Worm (Caenorhabditis elegans) whole organism, young adult: ENCODE measurements around the gene sre-1.

ENCODE experiments used
- B0336.3 ChIP-seq: fragments of 200-800 bp; sonication (Bioruptor generic); IDR thresholded peaks from 2 replicates; pipeline ENCODE4 v1.3.6; 2022; ENCODE audit warnings: missing genetic modification characterization, missing compliant biosample characterization
- F22D6.2 ChIP-seq: sonication (generic microtip); optimal IDR thresholded peaks from 2 replicates; lab custom pipeline; 2016; ENCODE audit warnings: mild to moderate bottlenecking, missing genetic modification characterization, missing compliant biosample characterization
- F37B4.10 ChIP-seq: fragments of 200-800 bp; sonication (Bioruptor generic); IDR thresholded peaks from 2 replicates; pipeline ENCODE4 v1.3.6; 2022; ENCODE audit warnings: missing genetic modification characterization, missing compliant biosample characterization
- F39B2.1 ChIP-seq: fragments of 200-800 bp; sonication (Bioruptor generic); IDR thresholded peaks from 2 replicates; pipeline ENCODE4 v1.3.6; 2022; ENCODE audit warnings: missing genetic modification reagents, missing genetic modification characterization, missing compliant biosample characterization
- F52B5.7 ChIP-seq: sonication (generic microtip); optimal IDR thresholded peaks from 2 replicates; lab custom pipeline; 2016; ENCODE audit warnings: mild to moderate bottlenecking, missing genetic modification characterization, missing compliant biosample characterization
- K11D2.4 ChIP-seq: fragments of 200-800 bp; sonication (Bioruptor generic); IDR thresholded peaks from 2 replicates; pipeline ENCODE4 v1.3.6; 2022; ENCODE audit warnings: missing genetic modification reagents, missing genetic modification characterization, missing compliant biosample characterization
- Y53F4B.3 ChIP-seq: fragments of 200-800 bp; sonication (Bioruptor generic); IDR thresholded peaks from 2 replicates; pipeline ENCODE4 v1.3.6; 2022; ENCODE audit warnings: missing genetic modification reagents, missing genetic modification characterization, missing compliant biosample characterization
- aptf-2 ChIP-seq: fragments of 200-800 bp; sonication (Bioruptor generic); conservative IDR thresholded peaks from 2 replicates; pipeline ENCODE4 v1.3.6; 2022; ENCODE audit warnings: missing genetic modification reagents, missing genetic modification characterization, missing compliant biosample characterization
- bed-2 ChIP-seq: fragments of 200-800 bp; sonication (Bioruptor generic); IDR thresholded peaks from 2 replicates; pipeline ENCODE4 v1.3.6; 2022; ENCODE audit warnings: missing genetic modification reagents, missing genetic modification characterization, missing compliant biosample characterization
- cebp-1 ChIP-seq, 2 experiments: fragments of 200-800 bp in 1 of 2; sonication (Bioruptor generic) in 1 of 2; sonication (generic microtip) in 1 of 2; IDR thresholded peaks in 1 of 2; optimal IDR thresholded peaks in 1 of 2; 2 replicates each; pipeline versions ENCODE4 v1.3.6 to Lab custom; 2017 to 2022; ENCODE audit warnings: missing compliant biosample characterization in 2 of 2, missing genetic modification characterization in 2 of 2, mild to moderate bottlenecking in 1 of 2, missing genetic modification reagents in 1 of 2, moderate library complexity in 1 of 2
- ceh-58 ChIP-seq: fragments of 200-800 bp; sonication (Bioruptor generic); IDR thresholded peaks from 2 replicates; pipeline ENCODE4 v1.3.6; 2022; ENCODE audit warnings: missing genetic modification characterization, missing compliant biosample characterization
- ceh-91 ChIP-seq: fragments of 200-800 bp; sonication (Bioruptor generic); IDR thresholded peaks from 2 replicates; pipeline ENCODE4 v1.3.6; 2022; ENCODE audit warnings: missing genetic modification reagents, missing genetic modification characterization, missing compliant biosample characterization
- chd-7 ChIP-seq: sonication (generic microtip); optimal IDR thresholded peaks from 2 replicates; lab custom pipeline; 2016; ENCODE audit warnings: mild to moderate bottlenecking, missing genetic modification characterization, moderate library complexity, missing compliant biosample characterization
- efl-1 ChIP-seq: fragments of 150-350 bp; optimal IDR thresholded peaks from 2 replicates; lab custom pipeline; 2014; ENCODE audit warnings: missing biosample characterization, missing genetic modification reagents, missing genetic modification characterization
- egrh-3 ChIP-seq: fragments of 200-800 bp; sonication (Bioruptor generic); IDR thresholded peaks from 2 replicates; pipeline ENCODE4 v1.3.6; 2022; ENCODE audit warnings: missing genetic modification reagents, missing genetic modification characterization, missing compliant biosample characterization
- fkh-3 ChIP-seq: sonication (generic microtip); optimal IDR thresholded peaks from 2 replicates; lab custom pipeline; 2016; ENCODE audit warnings: mild to moderate bottlenecking, missing genetic modification characterization, missing compliant biosample characterization
- gei-17 ChIP-seq: fragments of 200-800 bp; sonication (Bioruptor generic); optimal IDR thresholded peaks from 2 replicates; lab custom pipeline; 2018; ENCODE audit warnings: mild to moderate bottlenecking, missing genetic modification characterization, missing compliant biosample characterization
- lag-1 ChIP-seq: fragments of 200-800 bp; sonication (Bioruptor generic); IDR thresholded peaks from 2 replicates; pipeline ENCODE4 v1.3.6; 2022; ENCODE audit warnings: missing genetic modification reagents, missing genetic modification characterization, missing compliant biosample characterization
- lin-26 ChIP-seq: fragments of 200-800 bp; sonication (Bioruptor generic); IDR thresholded peaks from 2 replicates; pipeline ENCODE4 v1.3.6; 2022; ENCODE audit warnings: missing genetic modification reagents, missing genetic modification characterization, missing compliant biosample characterization
- lin-35 ChIP-seq, 3 experiments: fragments of 150-350 bp in 2 of 3; sonication (generic microtip) in 1 of 3; optimal IDR thresholded peaks; 2 replicates each; lab custom pipeline; 2014 to 2018; ENCODE audit warnings: missing biosample characterization in 3 of 3, missing genetic modification characterization in 3 of 3, missing genetic modification reagents in 3 of 3
- lir-1 ChIP-seq: fragments of 200-800 bp; sonication (Bioruptor generic); conservative IDR thresholded peaks from 2 replicates; pipeline ENCODE4 v1.3.6; 2022; ENCODE audit warnings: missing genetic modification reagents, missing genetic modification characterization, missing compliant biosample characterization
- lsl-1 ChIP-seq: fragments of 200-800 bp; sonication (Bioruptor generic); optimal IDR thresholded peaks from 2 replicates; lab custom pipeline; 2018; ENCODE audit warnings: mild to moderate bottlenecking, missing genetic modification characterization, moderate library complexity, missing compliant biosample characterization
- mcd-1 ChIP-seq: fragments of 200-800 bp; sonication (Bioruptor generic); IDR thresholded peaks from 2 replicates; pipeline ENCODE4 v1.3.6; 2022; ENCODE audit warnings: missing genetic modification reagents, missing genetic modification characterization, missing compliant biosample characterization
- nhr-120 ChIP-seq: fragments of 200-800 bp; sonication (Bioruptor generic); IDR thresholded peaks from 2 replicates; pipeline ENCODE4 v1.3.6; 2022; ENCODE audit warnings: missing genetic modification characterization, missing compliant biosample characterization
- nhr-27 ChIP-seq: fragments of 200-800 bp; sonication (Bioruptor generic); optimal IDR thresholded peaks from 2 replicates; lab custom pipeline; 2018; ENCODE audit warnings: mild to moderate bottlenecking, missing genetic modification characterization, moderate library complexity, missing compliant biosample characterization
- nhr-80 ChIP-seq: sonication (generic microtip); optimal IDR thresholded peaks from 2 replicates; lab custom pipeline; 2016; ENCODE audit warnings: missing genetic modification characterization, missing compliant biosample characterization
- sdz-38 ChIP-seq: sonication (generic microtip); optimal IDR thresholded peaks from 2 replicates; lab custom pipeline; 2016; ENCODE audit warnings: missing genotype, missing genetic modification characterization, missing compliant biosample characterization
- zfh-2 ChIP-seq: fragments of 200-800 bp; sonication (Bioruptor generic); conservative IDR thresholded peaks from 2 replicates; pipeline ENCODE4 v1.3.6; 2022; ENCODE audit warnings: missing genetic modification reagents, missing genetic modification characterization, missing compliant biosample characterization
- ztf-25 ChIP-seq: fragments of 200-800 bp; sonication (Bioruptor generic); IDR thresholded peaks from 2 replicates; pipeline ENCODE4 v1.3.6; 2022; ENCODE audit warnings: missing genetic modification reagents, missing genetic modification characterization, missing compliant biosample characterization
- ztf-26 ChIP-seq: sonication (generic microtip); optimal IDR thresholded peaks from 2 replicates; lab custom pipeline; 2017; ENCODE audit warnings: missing genetic modification characterization, missing compliant biosample characterization

The sre-1 gene

ce11 chrII:7714614-7715186 lies 5.2 kb downstream of the sre-1 start:
- TF ChIP-seq lin-35 (GFP tag; optimal IDR thresholded peaks at IDR 0.05; lab: Kevin White, UChicago) (peak in 1 of 3 experiments; percentile 26), cebp-1 (GFP tag; IDR thresholded peaks at IDR 0.05; lab: Robert Waterston, UW) (no peak), cebp-1 (tag; optimal IDR thresholded peaks at IDR 0.05; lab: Kevin White, UChicago) (peak; percentile 45), lsl-1 (GFP tag; lab: Kevin White, UChicago) (no peak)
- TF ChIP-seq, all 124 proteins: peak for 2

- TF ChIP-seq nhr-27: no peak
- TF ChIP-seq B0336.3 (GFP tag; lab: Robert Waterston, UW): no peak
- no peak for TF ChIP-seq lin-26
Observed at ce11 chrII:7716112-7716511, 6.6 kb downstream of the sre-1 start.

DNA sequence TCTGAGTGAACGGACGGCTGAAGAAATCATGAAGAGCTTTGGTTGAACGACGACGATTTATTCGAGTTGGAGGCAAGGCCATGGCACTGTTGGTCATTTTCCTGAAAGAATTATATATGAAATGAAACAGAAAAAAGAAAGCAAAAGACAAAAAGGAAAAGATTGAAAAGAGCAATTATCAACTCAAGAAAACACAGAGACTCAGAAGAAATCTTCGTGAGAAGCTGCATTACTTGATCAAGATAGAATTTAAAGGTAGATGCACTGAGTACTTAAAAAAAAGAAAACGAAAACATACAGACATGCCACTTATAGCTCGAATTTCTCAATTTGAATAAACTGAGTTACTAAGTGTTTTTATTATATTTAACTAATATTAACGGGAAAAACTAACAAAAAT lies 9.0 kb downstream of the sre-1 start, which contains the start of gene cpna-5:
Gene cpna-5, minus strand, starts transcription at position 101 of the 400 bp plus-strand sequence.
- TF ChIP-seq bed-2: no peak
- TF ChIP-seq mcd-1 (GFP tag; lab: Robert Waterston, UW): no peak
- no peak for TF ChIP-seq nhr-120
- TF ChIP-seq gei-17 (GFP tag; lab: Kevin White, UChicago): no peak
- no peak for TF ChIP-seq nhr-80
- TF ChIP-seq zfh-2 (GFP tag; lab: Robert Waterston, UW): no peak
- no peak for TF ChIP-seq ceh-91 (GFP tag; lab: Robert Waterston, UW)
- no peak for TF ChIP-seq sdz-38 (tag; lab: Kevin White, UChicago)

DNA sequence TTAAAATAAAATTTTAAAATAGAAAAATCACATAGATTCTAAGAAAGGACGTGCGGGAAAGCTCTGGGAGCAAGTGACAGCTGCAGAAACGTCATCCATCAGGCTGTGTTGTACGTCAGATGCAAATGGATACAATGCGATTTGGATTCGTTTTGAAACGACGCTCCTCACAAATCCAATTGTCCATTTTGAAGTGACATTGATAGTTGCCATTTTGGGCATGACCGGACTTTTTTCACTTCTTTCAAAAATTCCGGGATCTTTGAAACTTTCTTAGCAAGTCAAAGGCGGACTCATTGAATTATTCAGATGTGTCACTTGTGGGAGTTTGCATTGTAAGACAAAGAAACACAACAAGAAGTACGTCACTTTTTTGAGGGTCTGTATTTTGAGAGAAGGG lies 9.5 kb downstream of the sre-1 start:
- TF ChIP-seq zfh-2 (GFP tag; lab: Robert Waterston, UW) (no peak), F22D6.2 (no peak), aptf-2 (GFP tag; lab: Robert Waterston, UW) (no peak), efl-1 (GFP tag; lab: Kevin White, UChicago) (no peak), ceh-58 (GFP tag; lab: Robert Waterston, UW) (no peak), bed-2 (no peak), F39B2.1 (GFP tag; lab: Robert Waterston, UW) (no peak), chd-7 (tag; lab: Kevin White, UChicago) (no peak), K11D2.4 (no peak), ztf-25 (GFP tag; lab: Robert Waterston, UW) (no peak), fkh-3 (tag; lab: Kevin White, UChicago) (no peak), lag-1 (GFP tag; lab: Robert Waterston, UW) (no peak), lir-1 (GFP tag; lab: Robert Waterston, UW) (no peak), ztf-26 (tag; lab: Kevin White, UChicago) (no peak), egrh-3 (GFP tag; lab: Robert Waterston, UW) (no peak)

DNA sequence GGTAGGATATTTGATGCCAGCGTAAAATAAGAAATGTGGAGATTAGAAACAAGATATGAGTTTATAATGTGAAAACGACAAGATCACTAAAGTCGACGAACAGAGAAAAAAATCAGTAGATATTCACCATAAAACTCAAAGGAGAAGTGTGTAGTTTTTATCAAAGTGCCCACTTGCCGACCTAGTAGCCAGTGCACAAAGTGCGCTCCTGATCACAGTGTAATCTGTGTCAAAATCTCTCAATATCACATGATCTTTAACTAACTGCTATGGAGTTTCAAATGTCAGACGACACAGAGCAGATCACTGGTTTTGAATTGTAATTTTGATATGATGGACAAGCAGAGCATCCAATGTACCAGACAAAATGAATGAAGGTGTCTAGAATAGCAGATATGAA lies 11.0 kb downstream of the sre-1 start:
- no peak for TF ChIP-seq Y53F4B.3 (GFP tag; lab: Robert Waterston, UW)
- no peak for TF ChIP-seq F52B5.7 (tag; lab: Kevin White, UChicago)
- TF ChIP-seq F37B4.10 (GFP tag; lab: Robert Waterston, UW): no peak

ce11 chrII:7722784-7723183 lies 13.3 kb downstream of the sre-1 start:
- TF ChIP-seq F39B2.1 (GFP tag; lab: Robert Waterston, UW) (no peak), zfh-2 (GFP tag; lab: Robert Waterston, UW) (peak; percentile 60)
